Worm (Caenorhabditis elegans) whole organism, L1 larva: ENCODE data around the gene C44B9.2.

ENCODE experiments used
- Y116A8C.19 ChIP-seq: sonication (generic microtip); optimal IDR thresholded peaks from 2 replicates; lab custom pipeline; 2016; ENCODE audit warnings: missing compliant biosample characterization, missing genetic modification characterization, borderline replicate concordance
- ceh-88 ChIP-seq: fragments of 200-800 bp; sonication (Bioruptor generic); IDR thresholded peaks from 2 replicates; pipeline ENCODE4 v1.3.6; 2022; ENCODE audit warnings: missing genetic modification characterization, missing compliant biosample characterization
- efl-1 ChIP-seq, 4 experiments: fragments of 150-350 bp; optimal IDR thresholded peaks in 3 of 4; peaks in 1 of 4; 1 replicate in 1 of 4; 2 replicates in 3 of 4; lab custom pipeline; 2014; ENCODE audit warnings: missing biosample characterization in 2 of 4, missing genetic modification characterization in 2 of 4, missing genetic modification reagents in 2 of 4
- nhr-85 ChIP-seq: sonication (generic microtip); peaks from one replicate; lab custom pipeline; 2016; ENCODE audit warnings: missing genetic modification characterization, inconsistent platforms, missing compliant biosample characterization

The C44B9.2 gene

ce11 chrIII:10921474-10921873 is 46.2 kb downstream of the C44B9.2 start:
- TF ChIP-seq nhr-85 (no peak), efl-1 (optimal IDR thresholded peaks at IDR 0.05; lab: Kevin White, UChicago) (no peak), efl-1 (GFP tag; optimal IDR thresholded peaks at IDR 0.05 in 1 of 2; lab: Kevin White, UChicago) (peak in 1 of 2 experiments; percentile 87), ceh-88 (GFP tag; lab: Robert Waterston, UW) (no peak)

- no peak for TF ChIP-seq Y116A8C.19 (tag; lab: Kevin White, UChicago)
These were observed 48.3 kb downstream of the C44B9.2 start for ce11 chrIII:10923539-10923938.
